Worm (Caenorhabditis elegans) whole organism, midembryonic: ENCODE data around the gene F43C1.5.

Source experiments
- flt-1 ChIP-seq: fragments of 200-800 bp; sonication (Bioruptor generic); IDR thresholded peaks from 2 replicates; pipeline ENCODE4 v1.3.6; 2022; ENCODE audit warnings: missing genetic modification characterization, missing compliant biosample characterization
- ztf-23 ChIP-seq: fragments of 200-800 bp; sonication (Bioruptor generic); IDR thresholded peaks from 2 replicates; pipeline ENCODE4 v1.3.6; 2022; ENCODE audit warnings: missing genetic modification reagents, missing genetic modification characterization, missing compliant biosample characterization

F43C1.5 gene

ce11 chrIII:4278203-4278602 is 49.3 kb downstream of the F43C1.5 start:
- TF ChIP-seq flt-1 (0 out of 2 replicates have a peak, but pooled peaks have one; percentile 45), ztf-23 (GFP tag; lab: Robert Waterston, UW) (no peak)
